Worm (Caenorhabditis elegans): ENCODE measurements around the gene F32G8.3.

DNA sequence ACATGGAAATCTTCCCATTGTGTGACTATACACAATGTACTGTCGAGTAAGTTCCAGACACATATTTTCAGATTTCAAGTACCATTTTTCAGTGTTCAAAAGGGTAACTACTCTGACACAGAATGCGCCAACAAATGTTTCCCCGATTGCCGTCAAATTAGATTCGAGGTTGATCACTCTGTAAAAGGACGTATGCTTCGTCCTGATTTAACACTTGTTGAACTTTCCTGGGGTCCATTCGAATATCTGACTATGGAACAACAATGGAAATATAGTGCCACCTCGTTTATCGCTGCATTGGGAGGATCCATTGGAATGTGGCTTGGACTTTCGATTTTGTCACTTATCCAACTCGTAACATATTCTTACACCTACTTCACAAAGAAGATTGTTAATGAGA lies 19.1 kb upstream of the F32G8.3 start:
- TF ChIP-seq egl-18 (GFP tag; IDR thresholded peaks at IDR 0.05) (no peak), D2030.7 (GFP tag; IDR thresholded peaks at IDR 0.05) (no peak), snpc-1.1 (tag; optimal IDR thresholded peaks at IDR 0.05; ENCODE audit: insufficient read depth) (no peak), nhr-179 (tag; optimal IDR thresholded peaks at IDR 0.05) (no peak), Y53G8AR.9 (GFP tag; conservative IDR thresholded peaks at IDR 0.05) (no peak), lin-54 (GFP tag; optimal IDR thresholded peaks at IDR 0.05) (no peak), madf-8 (GFP tag; conservative IDR thresholded peaks at IDR 0.05) (no peak), unc-62 (GFP tag; optimal IDR thresholded peaks at IDR 0.05) (no peak), let-526 (GFP tag; IDR thresholded peaks at IDR 0.05) (no peak), K11D2.4 (GFP tag; IDR thresholded peaks at IDR 0.05) (no peak), atf-7 (tag; optimal IDR thresholded peaks at IDR 0.05) (no peak), sdz-38 (tag; optimal IDR thresholded peaks at IDR 0.05) (no peak), mxl-1 (tag; optimal IDR thresholded peaks at IDR 0.05) (no peak)
